Worm (Caenorhabditis elegans): ENCODE data around the gene nhr-9.

Gene nhr-9

ce11 chrIII:7142172-7142601 lies 46.9 kb downstream of the nhr-9 start (continued):
- no peak for TF ChIP-seq unc-98 (GFP tag; IDR thresholded peaks at IDR 0.05)
- TF ChIP-seq nhr-71 (tag; optimal IDR thresholded peaks at IDR 0.05) = peak; percentile 68
- no peak for TF ChIP-seq F16B12.6 (tag; optimal IDR thresholded peaks at IDR 0.05)
- TF ChIP-seq blmp-1 (tag; optimal IDR thresholded peaks at IDR 0.05) = no peak
- TF ChIP-seq grh-1 (GFP tag; IDR thresholded peaks at IDR 0.05) = no peak; the same call in 1 of the 2 replicates
- TF ChIP-seq ceh-90 (tag; optimal IDR thresholded peaks at IDR 0.05) = no peak
- no peak for TF ChIP-seq aly-2 (tag; optimal IDR thresholded peaks at IDR 0.05)
- TF ChIP-seq lir-3 (tag; optimal IDR thresholded peaks at IDR 0.05; ENCODE audit: poor library complexity) = no peak
- TF ChIP-seq lin-35 (GFP tag; optimal IDR thresholded peaks at IDR 0.05) = no peak
- TF ChIP-seq egl-27 (tag; optimal IDR thresholded peaks at IDR 0.05) = peak in 1 of 2 experiments; percentile 12
- TF ChIP-seq unc-62 (GFP tag; optimal IDR thresholded peaks at IDR 0.05) = no peak
- no peak for TF ChIP-seq mdl-1 (tag; optimal IDR thresholded peaks at IDR 0.05)
- TF ChIP-seq vab-15 (tag; optimal IDR thresholded peaks at IDR 0.05) = no peak
- peak in 1 of 2 experiments; percentile 41 for TF ChIP-seq efl-1 (optimal IDR thresholded peaks at IDR 0.05)
- TF ChIP-seq efl-1 (GFP tag; optimal IDR thresholded peaks at IDR 0.05 in 1 of 2) = peak in 1 of 2 experiments; percentile 50
- TF ChIP-seq ceh-82 (tag; optimal IDR thresholded peaks at IDR 0.05) = no peak
- no peak for TF ChIP-seq lin-13 (GFP tag; optimal IDR thresholded peaks at IDR 0.05)
- TF ChIP-seq pag-3 (tag; optimal IDR thresholded peaks at IDR 0.05; ENCODE audit: borderline replicate concordance, insufficient read depth) = no peak
- TF ChIP-seq snpc-4 (tag; optimal IDR thresholded peaks at IDR 0.05) = peak; percentile 96
- TF ChIP-seq nhr-90 (tag; optimal IDR thresholded peaks at IDR 0.05; ENCODE audit: poor library complexity) = peak; percentile 78
- no peak for TF ChIP-seq jun-1 (tag; optimal IDR thresholded peaks at IDR 0.05)
- peak; percentile 45 for TF ChIP-seq snu-23 (GFP tag; optimal IDR thresholded peaks at IDR 0.05)
- no peak for TF ChIP-seq C34B4.2 (tag; optimal IDR thresholded peaks at IDR 0.05)
- peak; percentile 42 for TF ChIP-seq ama-1 (optimal IDR thresholded peaks at IDR 0.05)
- TF ChIP-seq zag-1 (tag; optimal IDR thresholded peaks at IDR 0.05) = no peak
- no peak for TF ChIP-seq skn-1 (tag; optimal IDR thresholded peaks at IDR 0.05)
- TF ChIP-seq pax-3 (tag; optimal IDR thresholded peaks at IDR 0.05) = no peak
- TF ChIP-seq xbp-1 (tag; optimal IDR thresholded peaks at IDR 0.05) = peak; percentile 3
- TF ChIP-seq lin-14 (GFP tag; optimal IDR thresholded peaks at IDR 0.05) = peak; percentile 35
- TF ChIP-seq mep-1 (tag; optimal IDR thresholded peaks at IDR 0.05) = no peak
- TF ChIP-seq Y116A8C.19 (tag; optimal IDR thresholded peaks at IDR 0.05; ENCODE audit: borderline replicate concordance) = no peak
- no peak for TF ChIP-seq fkh-10 (GFP tag; optimal IDR thresholded peaks at IDR 0.05)
- TF ChIP-seq zip-4 (GFP tag; optimal IDR thresholded peaks at IDR 0.05) = peak; percentile 32
- no peak for TF ChIP-seq nhr-11 (tag; optimal IDR thresholded peaks at IDR 0.05)
- no peak for TF ChIP-seq pqm-1 (tag; optimal IDR thresholded peaks at IDR 0.05)
- TF ChIP-seq sup-37 (GFP tag; optimal IDR thresholded peaks at IDR 0.05) = no peak
- no peak for TF ChIP-seq unc-30 (tag; optimal IDR thresholded peaks at IDR 0.05)
- peak; percentile 74 for TF ChIP-seq nhr-85 (tag)
- no peak for TF ChIP-seq ceh-8 (GFP tag; optimal IDR thresholded peaks at IDR 0.05)
- peak; percentile 40 for TF ChIP-seq nhr-20 (tag; optimal IDR thresholded peaks at IDR 0.05)
- TF ChIP-seq irx-1 (tag; optimal IDR thresholded peaks at IDR 0.05) = no peak
- TF ChIP-seq egl-13 (tag; optimal IDR thresholded peaks at IDR 0.05) = no peak
- TF ChIP-seq ztf-4 (tag; optimal IDR thresholded peaks at IDR 0.05) = no peak
- no peak for TF ChIP-seq tlp-1 (tag; optimal IDR thresholded peaks at IDR 0.05)
- no peak for TF ChIP-seq ces-1 (GFP tag; optimal IDR thresholded peaks at IDR 0.05)
- TF ChIP-seq ets-5 (GFP tag; IDR thresholded peaks at IDR 0.05) = no peak
- peak in 1 of 2 experiments; percentile 30 for TF ChIP-seq lsy-2 (tag; optimal IDR thresholded peaks at IDR 0.05)
- TF ChIP-seq lin-39 (tag; optimal IDR thresholded peaks at IDR 0.05) = peak; percentile 17
- no peak for TF ChIP-seq unc-86 (tag; optimal IDR thresholded peaks at IDR 0.05)
- no peak for TF ChIP-seq C16A3.4 (tag; optimal IDR thresholded peaks at IDR 0.05)
- TF ChIP-seq hlh-4 (tag; optimal IDR thresholded peaks at IDR 0.05) = no peak
- TF ChIP-seq elt-2 (tag; optimal IDR thresholded peaks at IDR 0.05) = peak; percentile 41
- TF ChIP-seq fkh-8 (tag; optimal IDR thresholded peaks at IDR 0.05) = no peak
- TF ChIP-seq alr-1 (tag; optimal IDR thresholded peaks at IDR 0.05; ENCODE audit: borderline replicate concordance) = no peak
